Fruit fly (Drosophila melanogaster) ovary, adult (tissue): ENCODE results near the gene Ama.

Experiments
- CG17801 ChIP-seq: fragments of 200-800 bp; optimal IDR thresholded peaks from 2 replicates; lab custom pipeline; 2019; ENCODE audit warnings: missing biosample characterization, mild to moderate bottlenecking, missing genetic modification characterization, moderate library complexity; ENCODE audit not compliant: partially characterized antibody

Gene Ama

dm6 chr3R:6810574-6810973, 48.2 kb downstream of the Ama start:
- no peak for TF ChIP-seq CG17801 (GFP tag; lab: Kevin White, UChicago)

dm6 chr3R:6812107-6812875, 49.9 kb downstream of the Ama start:
- TF ChIP-seq CG17801 (GFP tag; lab: Kevin White, UChicago), result no peak

DNA sequence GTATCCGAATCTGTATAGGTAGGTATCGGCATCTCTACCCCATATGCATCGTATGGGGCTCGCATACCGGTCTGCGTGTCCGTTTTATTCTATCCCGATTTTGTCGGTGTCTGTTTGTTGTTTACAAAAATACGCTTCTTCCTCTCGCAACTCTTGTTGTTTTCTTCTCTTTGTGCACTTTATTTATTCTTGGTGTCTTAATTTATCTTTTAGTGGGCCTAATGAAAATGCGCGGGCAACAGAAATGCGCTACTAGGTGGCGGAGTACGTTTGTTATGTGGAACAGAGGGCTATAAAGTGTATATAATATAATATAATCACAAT, 50.4 kb downstream of the Ama start:
- TF ChIP-seq CG17801 (GFP tag; lab: Kevin White, UChicago), result no peak

- TF ChIP-seq CG17801 (GFP tag; lab: Kevin White, UChicago), result no peak
Observed at dm6 chr3R:6813259-6813658, 50.9 kb downstream of the Ama start.

DNA sequence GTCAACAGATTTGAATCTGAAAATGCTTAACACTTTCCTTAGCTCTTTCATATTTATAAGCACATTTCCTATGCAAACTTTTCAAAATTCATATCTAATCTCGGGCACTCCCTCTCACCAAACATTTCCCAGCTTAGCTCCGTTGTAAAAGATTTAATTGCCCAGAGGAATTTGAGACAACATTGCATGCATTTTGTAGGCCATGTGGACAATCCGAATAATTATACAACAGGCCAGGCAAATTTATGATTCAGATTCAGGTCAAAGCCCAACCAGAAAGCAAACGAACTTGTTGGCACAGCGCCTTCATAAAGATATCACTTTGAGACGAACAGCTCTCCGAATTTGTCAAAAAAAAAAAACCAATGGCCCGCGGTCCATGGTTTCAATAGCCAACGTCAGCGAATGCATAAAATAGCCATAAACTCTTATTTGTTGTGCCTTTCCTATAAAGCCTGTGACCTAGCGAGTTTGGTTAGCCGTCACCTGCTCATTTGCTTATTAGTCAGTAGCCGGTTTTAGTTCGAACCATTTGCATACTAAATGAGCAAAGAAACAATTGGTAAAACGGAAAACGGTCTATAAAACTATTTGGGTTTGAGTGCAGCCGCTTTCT, 51.7 kb downstream of the Ama start:
- TF ChIP-seq CG17801 (GFP tag; lab: Kevin White, UChicago), result no peak
